Worm (Caenorhabditis elegans): ENCODE results near the gene rsa-2.

Gene rsa-2

ce11 chrIII:11090112-11090648, 26.9 kb downstream of the rsa-2 start:
- TF ChIP-seq mec-3 (tag; optimal IDR thresholded peaks at IDR 0.05; ENCODE audit: borderline replicate concordance) (no peak), ahr-1 (tag; optimal IDR thresholded peaks at IDR 0.05) (no peak), tbx-7 (tag; optimal IDR thresholded peaks at IDR 0.05) (no peak), ama-1 (optimal IDR thresholded peaks at IDR 0.05) (peak; percentile 89), fkh-6 (tag; optimal IDR thresholded peaks at IDR 0.05) (no peak), zip-5 (tag; optimal IDR thresholded peaks at IDR 0.05) (no peak), madf-2 (tag; optimal IDR thresholded peaks at IDR 0.05) (no peak), unc-42 (tag; optimal IDR thresholded peaks at IDR 0.05) (no peak), nfya-1 (tag; optimal IDR thresholded peaks at IDR 0.05) (peak; percentile 75)

- TF ChIP-seq ama-1 (optimal IDR thresholded peaks at IDR 0.05) = peak; percentile 66
- no peak for TF ChIP-seq nfya-1 (tag; optimal IDR thresholded peaks at IDR 0.05)
These were observed 27.6 kb downstream of the rsa-2 start for ce11 chrIII:11090870-11091386.

DNA sequence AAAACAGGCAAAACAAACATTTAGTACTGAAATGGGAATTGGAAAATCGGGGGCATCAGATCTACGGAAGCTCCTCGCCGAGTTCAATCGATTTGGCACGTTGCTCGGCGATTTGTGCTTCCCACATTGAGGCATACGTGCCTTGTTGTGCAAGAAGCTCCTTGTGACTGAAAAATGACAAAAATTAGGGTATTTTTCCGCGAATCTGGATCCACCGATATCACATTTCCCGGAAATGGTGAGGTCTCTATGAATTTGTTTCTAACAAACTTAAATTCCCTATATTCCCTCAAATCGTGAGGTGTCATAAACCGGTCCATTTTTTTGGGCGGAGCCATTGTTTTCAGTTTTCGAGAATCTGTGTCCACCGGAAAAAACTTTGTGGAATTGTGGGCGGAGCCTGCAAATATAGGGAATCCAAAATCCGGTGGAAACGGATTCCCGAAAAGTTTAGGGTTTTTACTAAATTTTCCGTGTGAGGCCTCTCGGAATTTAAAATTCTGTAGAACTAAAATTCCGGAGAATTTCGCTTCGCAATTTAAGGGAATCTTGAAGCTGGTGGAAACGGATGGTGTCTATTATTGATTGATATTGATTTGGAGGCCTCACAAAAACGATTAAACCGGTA, 28.5 kb downstream of the rsa-2 start:
- TF ChIP-seq zip-5 (tag; optimal IDR thresholded peaks at IDR 0.05) = peak; percentile 88
- TF ChIP-seq pax-1 (tag; optimal IDR thresholded peaks at IDR 0.05) = no peak
- TF ChIP-seq fax-1 (tag; optimal IDR thresholded peaks at IDR 0.05) = peak; percentile 85
- no peak for TF ChIP-seq ceh-24 (tag; optimal IDR thresholded peaks at IDR 0.05)
- no peak for TF ChIP-seq odd-2 (tag; optimal IDR thresholded peaks at IDR 0.05)
- peak; percentile 90 for TF ChIP-seq F13H6.1 (tag; optimal IDR thresholded peaks at IDR 0.05)
- TF ChIP-seq hlh-15 (tag; optimal IDR thresholded peaks at IDR 0.05) = peak; percentile 28
- no peak for TF ChIP-seq pha-4 (tag; optimal IDR thresholded peaks at IDR 0.05)
- peak; percentile 94 for TF ChIP-seq ceh-2 (tag; optimal IDR thresholded peaks at IDR 0.05)
- TF ChIP-seq sox-4 (tag; optimal IDR thresholded peaks at IDR 0.05) = peak; percentile 15
- peak; percentile 71 for TF ChIP-seq rnt-1 (tag; optimal IDR thresholded peaks at IDR 0.05)
- peak; percentile 72 for TF ChIP-seq elt-2 (tag; optimal IDR thresholded peaks at IDR 0.05)
- TF ChIP-seq hlh-8 (tag; optimal IDR thresholded peaks at IDR 0.05) = peak; percentile 86
- no peak for TF ChIP-seq K09A11.1 (tag; optimal IDR thresholded peaks at IDR 0.05; ENCODE audit: insufficient read depth)
- TF ChIP-seq hlh-6 (tag; optimal IDR thresholded peaks at IDR 0.05) = peak; percentile 7
- TF ChIP-seq tbx-2 (tag; optimal IDR thresholded peaks at IDR 0.05) = peak; percentile 96
- no peak for TF ChIP-seq fkh-10 (GFP tag; optimal IDR thresholded peaks at IDR 0.05)
- no peak for TF ChIP-seq unc-55 (GFP tag; optimal IDR thresholded peaks at IDR 0.05)
- TF ChIP-seq ceh-45 (GFP tag; IDR thresholded peaks at IDR 0.05) = no peak; the same call in 1 of the 2 replicates
- no peak for TF ChIP-seq ceh-6 (GFP tag; optimal IDR thresholded peaks at IDR 0.05)
- no peak for TF ChIP-seq unc-3 (GFP tag; conservative IDR thresholded peaks at IDR 0.05)
- TF ChIP-seq unc-3 (tag; optimal IDR thresholded peaks at IDR 0.05) = peak; percentile 69
- TF ChIP-seq ets-4 (tag; optimal IDR thresholded peaks at IDR 0.05) = peak; percentile 95
- no peak for TF ChIP-seq nfya-1 (tag; optimal IDR thresholded peaks at IDR 0.05)
- peak; percentile 52 for TF ChIP-seq ceh-34 (tag; optimal IDR thresholded peaks at IDR 0.05)
- TF ChIP-seq dmd-4 (tag; optimal IDR thresholded peaks at IDR 0.05; ENCODE audit: borderline replicate concordance) = peak; percentile 39
- peak; percentile 43 for TF ChIP-seq K02D7.2 (tag; optimal IDR thresholded peaks at IDR 0.05)
- peak; percentile 73 for TF ChIP-seq pha-2 (tag; optimal IDR thresholded peaks at IDR 0.05)
- no peak for TF ChIP-seq madf-2 (tag; optimal IDR thresholded peaks at IDR 0.05)
- peak; percentile 69 for TF ChIP-seq fkh-6 (tag; optimal IDR thresholded peaks at IDR 0.05)
- TF ChIP-seq pag-3 (tag; optimal IDR thresholded peaks at IDR 0.05; ENCODE audit: borderline replicate concordance) = peak; percentile 60
- peak; percentile 76 for TF ChIP-seq unc-86 (tag; optimal IDR thresholded peaks at IDR 0.05)
- no peak for TF ChIP-seq ceh-22 (tag; optimal IDR thresholded peaks at IDR 0.05)
- no peak for TF ChIP-seq hlh-13 (GFP tag; optimal IDR thresholded peaks at IDR 0.05)
- peak; percentile 35 for TF ChIP-seq unc-42 (tag; optimal IDR thresholded peaks at IDR 0.05)
- TF ChIP-seq C08G9.2 (tag; optimal IDR thresholded peaks at IDR 0.05) = peak; percentile 99
- peak; percentile 23 for TF ChIP-seq ceh-9 (tag; optimal IDR thresholded peaks at IDR 0.05)
- peak; percentile 90 for TF ChIP-seq elt-4 (tag; optimal IDR thresholded peaks at IDR 0.05)
- TF ChIP-seq ztf-16 (tag; optimal IDR thresholded peaks at IDR 0.05) = peak; percentile 67
- peak; percentile 87 for TF ChIP-seq pqm-1 (tag; optimal IDR thresholded peaks at IDR 0.05)
- no peak for TF ChIP-seq dve-1 (tag; optimal IDR thresholded peaks at IDR 0.05)
- no peak for TF ChIP-seq mec-3 (tag; optimal IDR thresholded peaks at IDR 0.05; ENCODE audit: borderline replicate concordance)
- TF ChIP-seq lin-11 (tag; optimal IDR thresholded peaks at IDR 0.05) = no peak

Data from whole organism, late embryonic.